Worm (Caenorhabditis elegans) whole organism, early embryonic: ENCODE measurements around the gene pros-1.

Experiments used
- B0310.2 ChIP-seq: sonication (generic microtip); optimal IDR thresholded peaks from 2 replicates; lab custom pipeline; 2016; ENCODE audit warnings: mild to moderate bottlenecking, missing genetic modification characterization, missing compliant biosample characterization
- F13C5.2 ChIP-seq: sonication (generic microtip); optimal IDR thresholded peaks from 2 replicates; lab custom pipeline; 2017; ENCODE audit warnings: mild to moderate bottlenecking, missing genetic modification characterization, inconsistent platforms, missing compliant biosample characterization
- aly-1 ChIP-seq: sonication (generic microtip); optimal IDR thresholded peaks from 2 replicates; lab custom pipeline; 2016; ENCODE audit warnings: missing genetic modification characterization, missing compliant biosample characterization
- ama-1 ChIP-seq: fragments of 150-350 bp; optimal IDR thresholded peaks from 2 replicates; lab custom pipeline; 2014
- ceh-13 ChIP-seq: fragments of 200-800 bp; sonication (Bioruptor generic); optimal IDR thresholded peaks from 2 replicates; lab custom pipeline; 2018; ENCODE audit warnings: mild to moderate bottlenecking, missing genetic modification characterization, missing compliant biosample characterization
- ceh-36 ChIP-seq: sonication (generic microtip); optimal IDR thresholded peaks from 2 replicates; lab custom pipeline; 2016; ENCODE audit warnings: missing genetic modification characterization, inconsistent platforms, missing compliant biosample characterization
- ets-7 ChIP-seq: sonication (generic microtip); optimal IDR thresholded peaks from 2 replicates; lab custom pipeline; 2016; ENCODE audit warnings: missing genotype, missing genetic modification characterization, missing compliant biosample characterization
- flt-1 ChIP-seq: fragments of 200-800 bp; sonication (Bioruptor generic); IDR thresholded peaks from 2 replicates; pipeline ENCODE4 v1.3.6; 2022; ENCODE audit warnings: missing genetic modification characterization, missing compliant biosample characterization
- hmbx-1 ChIP-seq: sonication (generic microtip); optimal IDR thresholded peaks from 2 replicates; lab custom pipeline; 2016; ENCODE audit warnings: mild to moderate bottlenecking, missing genetic modification characterization, missing compliant biosample characterization
- hmg-4 ChIP-seq: fragments of 200-800 bp; sonication (Bioruptor generic); optimal IDR thresholded peaks from 2 replicates; lab custom pipeline; 2018; ENCODE audit warnings: mild to moderate bottlenecking, missing genetic modification characterization, missing compliant biosample characterization
- hnd-1 ChIP-seq: sonication (generic microtip); optimal IDR thresholded peaks from 2 replicates; lab custom pipeline; 2016; ENCODE audit warnings: missing genetic modification characterization, missing compliant biosample characterization
- pes-1 ChIP-seq: fragments of 200-800 bp; sonication (Bioruptor generic); IDR thresholded peaks from 2 replicates; pipeline ENCODE4 v1.3.6; 2022; ENCODE audit warnings: missing genetic modification reagents, missing genetic modification characterization, missing compliant biosample characterization
- scrt-1 ChIP-seq: fragments of 200-800 bp; sonication (Bioruptor generic); IDR thresholded peaks from 2 replicates; pipeline ENCODE4 v1.3.6; 2022; ENCODE audit warnings: missing genetic modification characterization, missing compliant biosample characterization
- sea-1 ChIP-seq: fragments of 200-800 bp; sonication (Bioruptor generic); conservative IDR thresholded peaks from 2 replicates; pipeline ENCODE4 v1.3.6; 2022; ENCODE audit warnings: missing genetic modification characterization, missing compliant biosample characterization
- tbx-11 ChIP-seq: fragments of 200-800 bp; sonication (Bioruptor generic); IDR thresholded peaks from 2 replicates; pipeline ENCODE4 v1.3.6; 2022; ENCODE audit warnings: missing genetic modification characterization, missing compliant biosample characterization
- tbx-37 ChIP-seq: fragments of 200-800 bp; sonication (Bioruptor generic); conservative IDR thresholded peaks from 2 replicates; pipeline ENCODE4 v1.3.6; 2022; ENCODE audit warnings: missing genetic modification reagents, missing genetic modification characterization, missing compliant biosample characterization
- tra-4 ChIP-seq: sonication (generic microtip); optimal IDR thresholded peaks from 2 replicates; lab custom pipeline; 2017; ENCODE audit warnings: missing genetic modification characterization, missing compliant biosample characterization

Gene pros-1

DNA sequence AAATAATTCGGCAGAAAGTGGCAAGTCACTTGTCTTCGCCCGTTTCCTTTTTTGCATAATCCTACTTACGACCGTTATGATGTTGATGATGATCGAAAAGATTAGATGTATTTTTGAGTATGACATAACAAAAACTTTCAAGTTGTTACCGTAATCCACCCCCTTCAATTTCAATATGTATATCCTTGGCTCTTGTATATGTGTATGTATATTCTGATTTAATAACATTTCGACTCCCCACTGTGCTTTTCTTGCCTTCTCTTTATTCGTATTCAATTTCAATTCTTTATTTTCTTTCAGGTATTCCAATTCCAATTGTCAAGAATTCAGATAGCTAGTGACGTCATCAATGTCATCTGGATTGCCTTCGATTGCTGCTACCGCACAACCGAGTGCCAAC is at the start of gene pros-1:
TSS of gene pros-1 (plus strand) at position 301 of the 400 bp plus-strand sequence.
- no peak for TF ChIP-seq ets-7 (tag; lab: Kevin White, UChicago)

DNA sequence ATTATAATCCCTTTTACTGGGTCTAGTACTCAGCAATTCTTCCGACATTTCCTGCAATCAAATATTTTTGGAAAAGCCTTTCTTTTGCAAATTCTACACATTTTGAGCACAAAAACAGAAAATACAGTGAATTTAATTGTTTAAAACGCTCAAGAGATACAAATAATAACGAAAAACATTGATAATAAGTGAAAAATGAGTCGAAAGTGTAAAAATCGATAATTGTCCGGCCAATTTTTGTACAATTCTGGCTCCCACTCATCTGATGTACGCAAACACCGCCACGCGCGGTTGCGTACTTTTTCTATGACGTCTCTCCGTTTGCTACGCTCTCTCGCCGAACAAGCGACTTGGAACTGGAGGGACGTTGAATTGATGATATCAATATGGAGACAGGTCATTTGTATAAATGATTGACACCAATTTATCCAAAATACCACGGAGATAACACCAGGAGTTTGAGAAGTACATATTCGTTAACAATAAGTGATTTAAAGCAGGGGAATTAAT is 46.2 kb upstream of the pros-1 start, which contains the start of gene lin-36:
TSS of gene lin-36 (minus strand) at position 51 of the 510 bp plus-strand sequence.
- TF ChIP-seq sea-1 (GFP tag; lab: Robert Waterston, UW), result 0 out of 2 replicates have a peak, but pooled peaks have one; percentile 11
- no peak for TF ChIP-seq flt-1 (GFP tag; lab: Robert Waterston, UW)
- peak; percentile 57; the same call in 1 of the 2 replicates for TF ChIP-seq pes-1 (GFP tag; lab: Robert Waterston, UW)
- peak; percentile 78 for TF ChIP-seq F13C5.2 (tag; lab: Kevin White, UChicago)
- no peak for TF ChIP-seq scrt-1 (GFP tag; lab: Robert Waterston, UW)
- peak; percentile 26 for TF ChIP-seq hmg-4 (GFP tag; lab: Kevin White, UChicago)

DNA sequence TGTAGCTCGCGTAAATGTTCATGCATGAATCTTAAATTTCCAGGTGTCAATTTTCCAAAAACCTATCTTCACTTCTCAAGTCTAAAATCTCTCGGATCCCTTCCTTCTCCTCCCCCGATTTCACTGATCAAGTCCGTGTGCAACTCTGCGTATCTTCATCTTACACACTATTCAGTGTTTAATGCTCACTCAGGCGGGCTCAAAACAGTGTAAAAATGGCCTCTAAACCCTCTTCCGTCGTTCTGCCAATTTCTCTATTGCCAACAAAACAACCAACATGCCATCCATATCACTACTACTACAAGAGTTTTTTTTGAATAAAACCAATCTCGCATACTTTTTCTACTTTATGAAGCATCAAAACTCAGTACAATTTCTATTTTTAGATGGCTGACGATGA is 45.0 kb upstream of the pros-1 start, which contains the start of gene F44B9.2:
TSS of gene F44B9.2 (plus strand) at position 387 of the 400 bp plus-strand sequence.
- TF ChIP-seq sea-1 (GFP tag; lab: Robert Waterston, UW), result no peak
- TF ChIP-seq scrt-1 (GFP tag; lab: Robert Waterston, UW), result no peak
- no peak for TF ChIP-seq tra-4 (tag; lab: Kevin White, UChicago)
- no peak for TF ChIP-seq ceh-36 (tag; lab: Kevin White, UChicago)
- no peak for TF ChIP-seq F13C5.2 (tag; lab: Kevin White, UChicago)
- TF ChIP-seq ets-7 (tag; lab: Kevin White, UChicago), result no peak
- TF ChIP-seq pes-1 (GFP tag; lab: Robert Waterston, UW), result no peak
- TF ChIP-seq hnd-1, result no peak
- TF ChIP-seq hmg-4 (GFP tag; lab: Kevin White, UChicago), result no peak
- no peak for TF ChIP-seq tbx-37 (GFP tag; lab: Robert Waterston, UW)
- TF ChIP-seq flt-1 (GFP tag; lab: Robert Waterston, UW), result no peak
- no peak for TF ChIP-seq ama-1 (lab: Kevin White, UChicago)
- TF ChIP-seq hmbx-1 (tag; lab: Kevin White, UChicago), result no peak
- TF ChIP-seq B0310.2, result no peak
- TF ChIP-seq aly-1 (tag; lab: Kevin White, UChicago), result no peak
- no peak for TF ChIP-seq ceh-13

DNA sequence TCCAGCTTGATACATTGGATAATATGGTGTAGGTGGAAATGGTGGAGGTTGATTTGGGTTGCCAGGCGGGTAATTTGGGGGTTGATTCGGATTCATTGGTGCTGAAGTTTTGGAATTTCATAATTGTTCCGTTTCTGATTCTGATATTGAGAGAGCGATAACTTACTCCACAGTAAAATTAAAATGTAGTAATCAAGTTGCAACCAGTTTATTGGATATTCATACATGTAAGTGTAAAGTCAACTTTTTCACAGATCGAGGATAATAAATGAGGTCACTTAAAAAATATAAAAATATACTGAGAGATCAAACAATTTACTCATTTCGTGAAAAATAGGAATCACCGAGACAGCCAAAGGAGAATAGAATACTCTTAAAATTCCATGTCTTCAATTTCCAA is 39.1 kb upstream of the pros-1 start, which contains the start of gene mdt-30:
TSS of gene mdt-30 (minus strand) at position 101 of the 400 bp plus-strand sequence.
- no peak for TF ChIP-seq ceh-13
- TF ChIP-seq tbx-11 (GFP tag; lab: Robert Waterston, UW), result no peak
- TF ChIP-seq tbx-37 (GFP tag; lab: Robert Waterston, UW), result no peak
- no peak for TF ChIP-seq ama-1 (lab: Kevin White, UChicago)
- TF ChIP-seq hnd-1, result no peak
- TF ChIP-seq hmbx-1 (tag; lab: Kevin White, UChicago), result no peak
- TF ChIP-seq B0310.2, result no peak
- no peak for TF ChIP-seq sea-1 (GFP tag; lab: Robert Waterston, UW)
- TF ChIP-seq flt-1 (GFP tag; lab: Robert Waterston, UW), result no peak
- TF ChIP-seq ets-7 (tag; lab: Kevin White, UChicago), result no peak
- no peak for TF ChIP-seq aly-1 (tag; lab: Kevin White, UChicago)
- no peak for TF ChIP-seq scrt-1 (GFP tag; lab: Robert Waterston, UW)
- TF ChIP-seq hmg-4 (GFP tag; lab: Kevin White, UChicago), result no peak
- no peak for TF ChIP-seq tra-4 (tag; lab: Kevin White, UChicago)
- TF ChIP-seq ceh-36 (tag; lab: Kevin White, UChicago), result no peak
- no peak for TF ChIP-seq pes-1 (GFP tag; lab: Robert Waterston, UW)

DNA sequence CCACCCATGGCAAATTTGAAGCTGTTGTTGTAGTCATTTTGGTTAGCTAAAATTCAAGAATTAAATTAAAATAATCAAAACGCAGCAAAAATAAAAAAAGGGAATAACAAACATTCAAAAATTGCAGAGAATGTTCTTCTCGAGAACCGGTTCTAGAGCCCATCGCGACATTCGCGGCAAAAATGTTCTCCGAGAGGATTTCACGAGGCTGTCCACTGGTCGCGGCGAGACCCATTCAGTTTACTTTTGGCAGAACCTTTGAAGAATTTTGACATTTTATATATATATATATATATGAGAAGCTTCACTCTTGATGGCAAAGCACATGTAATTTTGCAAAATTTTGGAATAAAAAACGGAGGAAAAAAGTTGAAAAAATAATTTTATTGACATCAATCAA is 37.6 kb upstream of the pros-1 start, which contains the start of gene F44B9.8:
TSS of gene F44B9.8 (minus strand) at position 163 of the 400 bp plus-strand sequence.
- no peak for TF ChIP-seq tbx-11 (GFP tag; lab: Robert Waterston, UW)
- no peak for TF ChIP-seq B0310.2
- no peak for TF ChIP-seq tbx-37 (GFP tag; lab: Robert Waterston, UW)
- TF ChIP-seq aly-1 (tag; lab: Kevin White, UChicago), result no peak
- no peak for TF ChIP-seq ets-7 (tag; lab: Kevin White, UChicago)
- no peak for TF ChIP-seq hmbx-1 (tag; lab: Kevin White, UChicago)
- no peak for TF ChIP-seq tra-4 (tag; lab: Kevin White, UChicago)
- no peak for TF ChIP-seq ceh-13
- TF ChIP-seq hmg-4 (GFP tag; lab: Kevin White, UChicago), result no peak
- no peak for TF ChIP-seq ama-1 (lab: Kevin White, UChicago)
- TF ChIP-seq F13C5.2 (tag; lab: Kevin White, UChicago), result no peak
- TF ChIP-seq ceh-36 (tag; lab: Kevin White, UChicago), result no peak
- TF ChIP-seq sea-1 (GFP tag; lab: Robert Waterston, UW), result no peak
- no peak for TF ChIP-seq scrt-1 (GFP tag; lab: Robert Waterston, UW)
- no peak for TF ChIP-seq hnd-1

DNA sequence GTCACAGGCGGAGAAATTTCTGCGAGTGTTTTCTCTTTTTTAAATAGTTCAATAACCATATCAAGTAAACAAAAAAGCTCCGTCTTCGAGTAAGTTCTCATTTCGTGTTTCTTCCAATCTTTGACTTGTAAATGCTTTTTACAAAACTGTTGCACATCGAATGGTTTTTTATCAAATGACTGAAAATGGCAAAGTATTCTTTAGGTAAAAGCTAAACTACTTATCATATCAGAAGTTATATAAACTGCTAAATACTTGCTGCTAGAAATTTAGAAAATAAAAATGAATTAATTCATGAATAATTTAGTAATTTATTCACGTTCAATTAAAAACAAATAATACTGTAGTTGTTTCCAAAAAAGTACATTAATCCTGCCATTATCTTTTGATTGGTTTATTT is 36.1 kb upstream of the pros-1 start, which contains the start of gene F44B9.9:
TSS of gene F44B9.9 (minus strand) at position 101 of the 400 bp plus-strand sequence.
- no peak for TF ChIP-seq hmbx-1 (tag; lab: Kevin White, UChicago)
- no peak for TF ChIP-seq ama-1 (lab: Kevin White, UChicago)
- no peak for TF ChIP-seq tbx-11 (GFP tag; lab: Robert Waterston, UW)
- TF ChIP-seq aly-1 (tag; lab: Kevin White, UChicago), result no peak
- TF ChIP-seq ceh-36 (tag; lab: Kevin White, UChicago), result no peak
- no peak for TF ChIP-seq ceh-13
- no peak for TF ChIP-seq tbx-37 (GFP tag; lab: Robert Waterston, UW)
- TF ChIP-seq flt-1 (GFP tag; lab: Robert Waterston, UW), result no peak
- no peak for TF ChIP-seq ets-7 (tag; lab: Kevin White, UChicago)
- no peak for TF ChIP-seq B0310.2
- no peak for TF ChIP-seq sea-1 (GFP tag; lab: Robert Waterston, UW)
- TF ChIP-seq hmg-4 (GFP tag; lab: Kevin White, UChicago), result no peak
- no peak for TF ChIP-seq F13C5.2 (tag; lab: Kevin White, UChicago)
- TF ChIP-seq tra-4 (tag; lab: Kevin White, UChicago), result no peak
- TF ChIP-seq hnd-1, result no peak
- TF ChIP-seq scrt-1 (GFP tag; lab: Robert Waterston, UW), result no peak
- no peak for TF ChIP-seq pes-1 (GFP tag; lab: Robert Waterston, UW)
